Worm (Caenorhabditis elegans): Measurements from ENCODE around the gene R02D5.8.

Gene R02D5.8

DNA sequence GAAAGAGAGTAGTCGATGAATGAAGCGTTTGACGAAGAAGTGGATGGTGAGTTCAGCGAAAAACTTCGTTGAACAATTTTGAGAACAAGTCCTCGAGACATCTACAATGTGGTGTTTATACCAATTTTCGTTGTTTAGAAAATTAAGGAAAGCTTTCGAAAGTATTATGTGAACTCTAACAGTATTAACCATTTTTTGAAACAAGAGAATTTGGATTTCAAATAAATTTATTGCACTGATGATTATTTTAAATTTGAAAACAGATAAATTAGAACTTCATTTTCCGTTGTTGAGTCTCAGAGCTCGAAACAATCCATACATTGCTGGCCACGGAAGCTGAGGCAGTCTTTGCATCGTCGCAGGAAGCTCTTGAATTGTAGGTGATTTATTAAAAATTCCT, 3.3 kb upstream of the R02D5.8 start, which contains the start of gene C53A5.16:
Gene C53A5.16, minus strand, starts transcription at position 101 of the 400 bp plus-strand sequence.
- TF ChIP-seq nhr-28 (tag; optimal IDR thresholded peaks at IDR 0.05) (no peak), zip-8 (tag; optimal IDR thresholded peaks at IDR 0.05) (no peak), ceh-83 (GFP tag; optimal IDR thresholded peaks at IDR 0.05) (no peak), sem-2 (GFP tag; optimal IDR thresholded peaks at IDR 0.05) (no peak), mab-5 (tag; optimal IDR thresholded peaks at IDR 0.05) (no peak), M03D4.4 (tag; optimal IDR thresholded peaks at IDR 0.05) (no peak), sptf-1 (tag; optimal IDR thresholded peaks at IDR 0.05) (no peak), drap-1 (GFP tag; optimal IDR thresholded peaks at IDR 0.05) (no peak), cnd-1 (tag; optimal IDR thresholded peaks at IDR 0.05) (no peak)

DNA sequence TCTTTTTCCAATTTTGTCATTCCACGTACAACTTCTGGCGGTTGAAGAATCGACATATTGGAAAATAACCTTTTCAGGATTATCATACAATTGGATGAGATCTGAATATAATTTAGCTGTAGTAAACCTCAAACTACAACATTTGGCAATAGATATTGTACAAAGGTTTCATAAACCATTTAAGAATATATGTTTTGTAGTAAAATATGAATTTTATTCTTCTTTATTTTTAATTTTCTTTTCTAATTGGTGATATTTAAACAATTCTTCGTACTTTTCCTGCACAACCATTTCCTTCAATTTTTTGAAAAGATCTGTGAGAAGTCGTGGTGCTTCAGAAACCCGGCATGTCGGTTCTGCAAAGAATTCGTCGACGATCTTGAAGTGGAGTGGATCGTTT, 1.8 kb upstream of the R02D5.8 start, which contains the start of gene C53A5.17:
Gene C53A5.17, minus strand, starts transcription at position 101 of the 400 bp plus-strand sequence.
- TF ChIP-seq unc-120 (tag; optimal IDR thresholded peaks at IDR 0.05; ENCODE audit: poor library complexity, severe bottlenecking) = no peak
- TF ChIP-seq sem-2 (GFP tag; optimal IDR thresholded peaks at IDR 0.05) = no peak
- no peak for TF ChIP-seq ceh-39 (tag; optimal IDR thresholded peaks at IDR 0.05)
- TF ChIP-seq ztf-11 (tag; optimal IDR thresholded peaks at IDR 0.05) = no peak
- no peak for TF ChIP-seq ham-2 (GFP tag; optimal IDR thresholded peaks at IDR 0.05)
- no peak for TF ChIP-seq lin-32 (GFP tag; optimal IDR thresholded peaks at IDR 0.05)
- no peak for TF ChIP-seq nhr-76 (tag; optimal IDR thresholded peaks at IDR 0.05)
- TF ChIP-seq elt-3 (tag; optimal IDR thresholded peaks at IDR 0.05) = no peak
- no peak for TF ChIP-seq mls-2 (tag; optimal IDR thresholded peaks at IDR 0.05)

DNA sequence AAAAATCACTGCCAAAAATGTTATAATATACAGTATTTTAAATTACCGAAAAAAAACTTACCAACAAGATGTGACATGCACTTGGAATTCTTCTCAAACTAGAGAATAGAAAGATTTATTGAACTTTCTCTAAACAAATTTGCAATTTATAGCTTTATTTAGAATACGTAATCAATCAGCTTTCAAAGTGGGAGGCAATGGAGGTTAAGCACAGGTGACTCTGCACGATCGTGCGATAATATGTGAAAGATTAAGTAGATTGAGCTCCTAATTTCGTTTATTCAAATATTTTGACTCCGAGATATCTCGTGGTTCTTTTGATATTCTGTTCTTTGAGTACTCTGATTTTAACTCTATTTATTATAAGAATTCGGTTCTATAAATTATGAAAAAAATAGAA, 1.2 kb downstream of the R02D5.8 start, which contains the start of gene R02D5.6:
Gene R02D5.6, minus strand, starts transcription at position 101 of the 400 bp plus-strand sequence.
- TF ChIP-seq mls-2 (tag; optimal IDR thresholded peaks at IDR 0.05) (no peak), M03D4.4 (tag; optimal IDR thresholded peaks at IDR 0.05) (no peak), nhr-237 (tag; optimal IDR thresholded peaks at IDR 0.05) (no peak), lin-32 (GFP tag; optimal IDR thresholded peaks at IDR 0.05) (no peak), zip-8 (tag; optimal IDR thresholded peaks at IDR 0.05) (no peak), ham-2 (GFP tag; optimal IDR thresholded peaks at IDR 0.05) (no peak)

DNA sequence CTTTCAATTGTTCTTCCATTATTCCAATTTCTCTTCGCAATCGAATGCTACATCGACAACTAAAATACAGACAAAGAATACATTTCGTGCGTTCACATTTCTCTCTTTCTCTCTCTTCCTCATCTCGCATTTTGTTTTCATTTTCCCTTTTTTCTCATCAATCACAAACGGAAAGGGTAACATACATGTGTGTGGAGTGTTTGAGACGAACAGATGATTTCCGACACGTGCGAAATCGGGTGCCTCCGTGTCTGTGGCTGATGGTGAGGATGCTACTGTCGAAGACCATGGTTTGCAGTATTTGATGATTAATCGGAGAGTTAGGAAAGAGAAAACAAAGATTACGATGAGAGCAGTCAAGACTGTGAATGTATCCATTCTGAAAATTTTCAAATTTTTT, 8.4 kb downstream of the R02D5.8 start, which contains the start of gene R02D5.9:
Gene R02D5.9, minus strand, starts transcription at position 378 of the 400 bp plus-strand sequence.
- TF ChIP-seq nhr-12 (tag; optimal IDR thresholded peaks at IDR 0.05) (no peak), zip-8 (tag; optimal IDR thresholded peaks at IDR 0.05) (no peak), nhr-28 (tag; optimal IDR thresholded peaks at IDR 0.05) (no peak), elt-3 (tag; optimal IDR thresholded peaks at IDR 0.05) (no peak), cnd-1 (tag; optimal IDR thresholded peaks at IDR 0.05) (no peak), nhr-2 (tag; optimal IDR thresholded peaks at IDR 0.05) (no peak), ceh-39 (tag; optimal IDR thresholded peaks at IDR 0.05) (no peak), ceh-83 (GFP tag; optimal IDR thresholded peaks at IDR 0.05) (no peak), ceh-43 (GFP tag; optimal IDR thresholded peaks at IDR 0.05) (no peak), flh-1 (GFP tag; optimal IDR thresholded peaks at IDR 0.05) (no peak), hlh-1 (tag; optimal IDR thresholded peaks at IDR 0.05) (no peak), ztf-11 (tag; optimal IDR thresholded peaks at IDR 0.05) (no peak), lin-13 (tag; optimal IDR thresholded peaks at IDR 0.05) (no peak), mab-5 (tag; optimal IDR thresholded peaks at IDR 0.05) (no peak)

DNA sequence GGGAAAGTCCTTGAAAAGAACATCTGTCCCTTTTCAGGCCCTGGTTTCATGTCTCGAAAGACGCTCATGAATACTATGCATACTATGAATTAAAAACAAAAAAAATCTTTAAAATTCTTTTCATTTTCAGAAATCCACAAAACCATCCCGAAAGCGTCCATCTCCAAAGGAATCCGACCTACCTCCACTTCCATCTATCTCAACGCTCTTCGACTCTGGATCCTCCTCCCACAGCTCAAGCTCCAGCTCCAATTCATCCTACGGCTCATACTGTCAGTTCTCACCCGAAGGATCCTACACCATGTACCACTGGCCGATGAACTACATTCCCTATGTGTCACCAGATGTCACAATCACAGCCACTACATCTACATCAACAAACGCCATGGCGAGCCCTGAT, 10.6 kb downstream of the R02D5.8 start:
- TF ChIP-seq elt-3 (tag; optimal IDR thresholded peaks at IDR 0.05) = no peak
- TF ChIP-seq sptf-1 (tag; optimal IDR thresholded peaks at IDR 0.05) = no peak
- no peak for TF ChIP-seq mab-5 (tag; optimal IDR thresholded peaks at IDR 0.05)
- no peak for TF ChIP-seq cnd-1 (tag; optimal IDR thresholded peaks at IDR 0.05)
- TF ChIP-seq ces-1 (GFP tag; optimal IDR thresholded peaks at IDR 0.05) = no peak
- TF ChIP-seq M03D4.4 (tag; optimal IDR thresholded peaks at IDR 0.05) = no peak
- TF ChIP-seq ham-2 (GFP tag; optimal IDR thresholded peaks at IDR 0.05) = no peak
- no peak for TF ChIP-seq nhr-12 (tag; optimal IDR thresholded peaks at IDR 0.05)
- TF ChIP-seq unc-120 (tag; optimal IDR thresholded peaks at IDR 0.05; ENCODE audit: poor library complexity, severe bottlenecking) = no peak
- TF ChIP-seq sem-2 (GFP tag; optimal IDR thresholded peaks at IDR 0.05) = no peak
- TF ChIP-seq blmp-1 (tag; optimal IDR thresholded peaks at IDR 0.05) = no peak

DNA sequence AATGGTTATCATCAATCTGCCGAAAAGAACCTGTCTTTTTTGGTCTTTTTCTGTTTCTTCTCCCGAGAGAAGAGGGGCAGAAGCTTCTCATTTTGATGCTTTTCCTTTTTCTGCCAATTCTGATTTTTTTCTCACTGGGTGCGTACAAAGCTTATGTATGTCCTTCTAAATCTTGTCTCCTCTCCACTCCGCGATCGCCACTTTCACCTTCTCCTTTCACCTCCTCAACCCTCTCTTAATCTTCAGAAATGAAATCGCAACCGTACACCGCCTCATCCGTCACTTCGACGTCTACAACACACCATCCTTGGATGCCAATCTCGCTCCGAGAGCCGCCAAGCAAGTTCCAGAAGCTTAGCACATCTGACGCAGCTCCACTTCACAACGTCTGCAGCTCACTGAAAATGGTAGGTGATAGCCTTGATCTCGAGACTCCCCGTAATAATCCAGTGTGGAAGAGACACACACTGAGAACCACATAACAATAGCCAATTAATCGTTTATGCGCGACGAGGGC, 11.1 kb downstream of the R02D5.8 start, which contains the start of gene R02D5.1:
Gene R02D5.1, plus strand, starts transcription at position 245 of the 517 bp plus-strand sequence.
- TF ChIP-seq nhr-12 (tag; optimal IDR thresholded peaks at IDR 0.05) (no peak), sem-2 (GFP tag; optimal IDR thresholded peaks at IDR 0.05) (no peak), ztf-11 (tag; optimal IDR thresholded peaks at IDR 0.05) (no peak), zip-8 (tag; optimal IDR thresholded peaks at IDR 0.05) (no peak), ces-1 (GFP tag; optimal IDR thresholded peaks at IDR 0.05) (peak; percentile 25), unc-62 (GFP tag; optimal IDR thresholded peaks at IDR 0.05) (no peak), mab-5 (tag; optimal IDR thresholded peaks at IDR 0.05) (no peak), ham-2 (GFP tag; optimal IDR thresholded peaks at IDR 0.05) (peak; percentile 71), tbx-8 (GFP tag; optimal IDR thresholded peaks at IDR 0.05) (no peak), nhr-28 (tag; optimal IDR thresholded peaks at IDR 0.05) (no peak), cnd-1 (tag; optimal IDR thresholded peaks at IDR 0.05) (peak; percentile 34), blmp-1 (tag; optimal IDR thresholded peaks at IDR 0.05) (peak; percentile 95), drap-1 (GFP tag; optimal IDR thresholded peaks at IDR 0.05) (peak; percentile 56), sptf-1 (tag; optimal IDR thresholded peaks at IDR 0.05) (no peak), elt-1 (tag; optimal IDR thresholded peaks at IDR 0.05; ENCODE audit: borderline replicate concordance, insufficient read depth) (peak; percentile 19), ceh-39 (tag; optimal IDR thresholded peaks at IDR 0.05) (no peak), nhr-2 (tag; optimal IDR thresholded peaks at IDR 0.05) (peak; percentile 2), lin-32 (GFP tag; optimal IDR thresholded peaks at IDR 0.05) (no peak), mep-1 (tag; optimal IDR thresholded peaks at IDR 0.05) (no peak), hlh-1 (tag; optimal IDR thresholded peaks at IDR 0.05) (no peak), flh-1 (GFP tag; optimal IDR thresholded peaks at IDR 0.05) (no peak), bed-3 (GFP tag; optimal IDR thresholded peaks at IDR 0.05) (no peak), pha-4 (tag; optimal IDR thresholded peaks at IDR 0.05) (no peak), mls-2 (tag; optimal IDR thresholded peaks at IDR 0.05) (no peak), lsy-2 (tag; optimal IDR thresholded peaks at IDR 0.05) (no peak), lin-13 (tag; optimal IDR thresholded peaks at IDR 0.05) (no peak), nhr-237 (tag; optimal IDR thresholded peaks at IDR 0.05) (no peak), ceh-43 (GFP tag; optimal IDR thresholded peaks at IDR 0.05) (no peak), elt-3 (tag; optimal IDR thresholded peaks at IDR 0.05) (no peak)

All from whole organism, mixed stage, embryonic.